Worm (Caenorhabditis elegans) whole organism, midembryonic: ENCODE results near the gene W07G4.7.

Experiments
- T22C8.4 ChIP-seq: fragments of 200-800 bp; sonication (Bioruptor generic); IDR thresholded peaks from 2 replicates; pipeline ENCODE4 v1.3.6; 2022; ENCODE audit warnings: missing genetic modification characterization, missing compliant biosample characterization
- cog-1 ChIP-seq: sonication (generic microtip); optimal IDR thresholded peaks from 2 replicates; lab custom pipeline; 2016; ENCODE audit warnings: missing genetic modification characterization, missing compliant biosample characterization
- flt-1 ChIP-seq: fragments of 200-800 bp; sonication (Bioruptor generic); IDR thresholded peaks from 2 replicates; pipeline ENCODE4 v1.3.6; 2022; ENCODE audit warnings: missing genetic modification characterization, missing compliant biosample characterization
- klf-2 ChIP-seq: fragments of 200-800 bp; sonication (Bioruptor generic); conservative IDR thresholded peaks from 2 replicates; pipeline ENCODE4 v1.3.6; 2022; ENCODE audit warnings: missing genetic modification reagents, missing genetic modification characterization, missing compliant biosample characterization
- med-1 ChIP-seq: sonication (generic microtip); optimal IDR thresholded peaks from 2 replicates; lab custom pipeline; 2017; ENCODE audit warnings: missing genetic modification characterization, mild to moderate bottlenecking, missing compliant biosample characterization, antibody characterized with exemption, missing genetic modification reagents; ENCODE audit not compliant: insufficient read depth
- ref-1 ChIP-seq: fragments of 200-800 bp; sonication (Bioruptor generic); conservative IDR thresholded peaks from 2 replicates; pipeline ENCODE4 v1.3.6; 2022; ENCODE audit warnings: missing genetic modification reagents, missing genetic modification characterization, missing compliant biosample characterization
- tab-1 ChIP-seq: fragments of 200-800 bp; sonication (Bioruptor generic); IDR thresholded peaks from 2 replicates; pipeline ENCODE4 v1.3.6; 2022; ENCODE audit warnings: missing genetic modification characterization, missing compliant biosample characterization
- ztf-23 ChIP-seq: fragments of 200-800 bp; sonication (Bioruptor generic); IDR thresholded peaks from 2 replicates; pipeline ENCODE4 v1.3.6; 2022; ENCODE audit warnings: missing genetic modification reagents, missing genetic modification characterization, missing compliant biosample characterization
- ztf-29 ChIP-seq: fragments of 200-800 bp; sonication (Bioruptor generic); IDR thresholded peaks from 2 replicates; pipeline ENCODE4 v1.3.6; 2022; ENCODE audit warnings: missing genetic modification reagents, missing genetic modification characterization, missing compliant biosample characterization

W07G4.7 gene

ce11 chrV:13009843-13010242, 24.7 kb downstream of the W07G4.7 start:
- TF ChIP-seq flt-1 (GFP tag; lab: Robert Waterston, UW) (no peak), tab-1 (GFP tag; lab: Robert Waterston, UW) (no peak), cog-1 (tag; lab: Kevin White, UChicago) (peak; percentile 16), T22C8.4 (GFP tag; lab: Robert Waterston, UW) (no peak), ztf-23 (GFP tag; lab: Robert Waterston, UW) (no peak)

DNA sequence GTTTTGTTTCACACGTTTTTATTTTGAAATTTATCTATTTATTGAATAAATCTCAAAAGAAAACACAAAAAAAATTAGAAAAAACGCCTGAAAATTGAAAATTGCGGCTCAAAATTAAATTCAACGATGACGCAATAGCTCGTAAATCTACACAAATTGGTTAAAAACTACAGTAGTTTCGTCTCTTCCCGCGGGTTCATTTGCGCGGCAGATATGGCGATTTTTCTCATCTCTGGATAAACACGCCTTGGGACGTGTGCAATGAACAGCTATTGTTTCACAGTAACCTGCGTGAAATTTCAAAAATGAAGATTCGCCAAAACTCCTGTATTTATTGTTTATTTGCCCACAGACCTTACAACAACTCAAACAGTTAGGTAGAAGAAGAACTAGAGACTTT, 25.2 kb downstream of the W07G4.7 start:
- TF ChIP-seq klf-2 (GFP tag; lab: Robert Waterston, UW), result no peak
- TF ChIP-seq ref-1 (GFP tag; lab: Robert Waterston, UW), result no peak
- no peak for TF ChIP-seq ztf-23 (GFP tag; lab: Robert Waterston, UW)
- no peak for TF ChIP-seq T22C8.4 (GFP tag; lab: Robert Waterston, UW)
- no peak for TF ChIP-seq flt-1 (GFP tag; lab: Robert Waterston, UW)
- TF ChIP-seq cog-1 (tag; lab: Kevin White, UChicago), result no peak
- no peak for TF ChIP-seq tab-1 (GFP tag; lab: Robert Waterston, UW)
- no peak for TF ChIP-seq med-1 (GFP tag; lab: Kevin White, UChicago)
- TF ChIP-seq ztf-29, result no peak

ce11 chrV:13008825-13009224, 25.7 kb downstream of the W07G4.7 start, which contains the start of gene F15B9.10:
Gene F15B9.10, minus strand, starts transcription at chrV:13008925.
- TF ChIP-seq ref-1 (GFP tag; lab: Robert Waterston, UW) (no peak), tab-1 (GFP tag; lab: Robert Waterston, UW) (no peak), flt-1 (GFP tag; lab: Robert Waterston, UW) (no peak), cog-1 (tag; lab: Kevin White, UChicago) (no peak), T22C8.4 (GFP tag; lab: Robert Waterston, UW) (no peak), klf-2 (GFP tag; lab: Robert Waterston, UW) (no peak), ztf-23 (GFP tag; lab: Robert Waterston, UW) (no peak), med-1 (GFP tag; lab: Kevin White, UChicago) (no peak), ztf-29 (no peak)

- TF ChIP-seq ztf-23 (GFP tag; lab: Robert Waterston, UW), result no peak
- TF ChIP-seq tab-1 (GFP tag; lab: Robert Waterston, UW), result no peak
- no peak for TF ChIP-seq T22C8.4 (GFP tag; lab: Robert Waterston, UW)
- TF ChIP-seq med-1 (GFP tag; lab: Kevin White, UChicago), result no peak
- no peak for TF ChIP-seq klf-2 (GFP tag; lab: Robert Waterston, UW)
- TF ChIP-seq ref-1 (GFP tag; lab: Robert Waterston, UW), result no peak
- no peak for TF ChIP-seq flt-1 (GFP tag; lab: Robert Waterston, UW)
- no peak for TF ChIP-seq ztf-29
- no peak for TF ChIP-seq cog-1 (tag; lab: Kevin White, UChicago)
Measured at ce11 chrV:13006754-13007153, 27.8 kb downstream of the W07G4.7 start.

DNA sequence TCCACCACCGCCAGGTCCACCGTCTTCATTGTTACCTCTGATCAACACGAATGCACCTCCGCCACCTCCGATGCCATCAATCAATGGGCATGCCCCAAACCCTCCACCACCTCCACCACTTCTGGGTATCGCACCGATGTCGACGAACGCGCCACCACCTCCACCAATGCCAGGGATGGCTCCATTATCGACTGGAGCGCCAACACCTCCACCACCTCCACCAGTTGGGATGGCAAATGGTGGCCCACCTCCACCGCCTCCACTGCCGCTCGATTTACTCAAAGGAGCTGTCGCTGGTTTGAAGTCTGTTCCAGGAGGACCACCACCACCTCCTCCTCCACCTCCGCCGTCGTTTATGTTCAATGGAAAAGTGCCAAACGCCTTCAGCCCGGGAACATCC, 30.1 kb downstream of the W07G4.7 start:
- TF ChIP-seq klf-2 (GFP tag; lab: Robert Waterston, UW), result no peak
- TF ChIP-seq tab-1 (GFP tag; lab: Robert Waterston, UW), result 0 out of 2 replicates have a peak, but pooled peaks have one; percentile 25

ce11 chrV:13003378-13003777, 31.1 kb downstream of the W07G4.7 start:
- peak; percentile 79; the same call in 1 of the 2 replicates for TF ChIP-seq ref-1 (GFP tag; lab: Robert Waterston, UW)
- peak; percentile 94 for TF ChIP-seq ztf-23 (GFP tag; lab: Robert Waterston, UW)
- TF ChIP-seq T22C8.4 (GFP tag; lab: Robert Waterston, UW), result peak; percentile 80
- peak; percentile 52 for TF ChIP-seq cog-1 (tag; lab: Kevin White, UChicago)
- peak; percentile 79 for TF ChIP-seq ztf-29
- TF ChIP-seq klf-2 (GFP tag; lab: Robert Waterston, UW), result peak; percentile 87
- TF ChIP-seq med-1 (GFP tag; lab: Kevin White, UChicago), result peak; percentile 30
- TF ChIP-seq flt-1 (GFP tag; lab: Robert Waterston, UW), result peak; percentile 94
- peak; percentile 93 for TF ChIP-seq tab-1 (GFP tag; lab: Robert Waterston, UW)

- no peak for TF ChIP-seq tab-1 (GFP tag; lab: Robert Waterston, UW)
- no peak for TF ChIP-seq med-1 (GFP tag; lab: Kevin White, UChicago)
- no peak for TF ChIP-seq klf-2 (GFP tag; lab: Robert Waterston, UW)
- no peak for TF ChIP-seq T22C8.4 (GFP tag; lab: Robert Waterston, UW)
Measured at ce11 chrV:13002070-13002469, 32.4 kb downstream of the W07G4.7 start, which contains the start of gene inft-2. Gene inft-2, plus strand, starts transcription at chrV:13002317.

- no peak for TF ChIP-seq flt-1 (GFP tag; lab: Robert Waterston, UW)
- no peak for TF ChIP-seq ref-1 (GFP tag; lab: Robert Waterston, UW)
- TF ChIP-seq ztf-29, result no peak
- no peak for TF ChIP-seq med-1 (GFP tag; lab: Kevin White, UChicago)
- TF ChIP-seq klf-2 (GFP tag; lab: Robert Waterston, UW), result no peak
- no peak for TF ChIP-seq tab-1 (GFP tag; lab: Robert Waterston, UW)
- no peak for TF ChIP-seq ztf-23 (GFP tag; lab: Robert Waterston, UW)
- TF ChIP-seq T22C8.4 (GFP tag; lab: Robert Waterston, UW), result no peak
- TF ChIP-seq cog-1 (tag; lab: Kevin White, UChicago), result no peak
Measured at ce11 chrV:13000068-13000467, 34.4 kb downstream of the W07G4.7 start.

DNA sequence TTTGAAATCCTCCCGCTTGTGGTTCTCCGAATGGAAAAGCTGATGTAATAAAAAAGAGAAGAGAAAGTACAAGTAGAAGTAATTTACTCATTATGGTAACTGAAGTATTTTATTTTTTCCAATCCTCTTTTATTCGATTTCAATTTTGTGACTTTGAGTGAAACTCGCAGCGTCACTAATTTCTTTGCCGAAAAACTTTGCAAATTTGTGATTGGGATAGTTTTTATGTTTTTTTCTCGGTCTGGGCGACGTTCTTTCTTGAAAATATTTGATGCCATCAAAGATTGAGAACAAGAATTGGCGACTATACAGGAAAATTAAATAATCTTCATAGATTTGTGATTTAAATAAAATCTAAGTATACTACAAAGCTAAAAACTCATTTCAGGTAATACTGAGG, 34.9 kb downstream of the W07G4.7 start, which contains the start of gene far-4:
far-4 (minus strand) TSS at position 101 of the 400 bp plus-strand sequence.
- TF ChIP-seq tab-1 (GFP tag; lab: Robert Waterston, UW) (no peak), cog-1 (tag; lab: Kevin White, UChicago) (no peak), ztf-29 (no peak), klf-2 (GFP tag; lab: Robert Waterston, UW) (no peak), T22C8.4 (GFP tag; lab: Robert Waterston, UW) (no peak), ztf-23 (GFP tag; lab: Robert Waterston, UW) (no peak), flt-1 (GFP tag; lab: Robert Waterston, UW) (no peak), ref-1 (GFP tag; lab: Robert Waterston, UW) (no peak), med-1 (GFP tag; lab: Kevin White, UChicago) (no peak)
